Fruit fly (Drosophila melanogaster) S2 (cell line): ENCODE results near the gene CG34377.
"Not testable (repeated sequence)": the region's sequence is repeated elsewhere in the genome, so short reads cannot be mapped to it uniquely, and the experiment has no call there.

ENCODE experiments used
- CG8478 ChIP-seq: fragments of >200 bp; optimal IDR thresholded peaks from 2 replicates; lab custom pipeline; 2018
- CTCF ChIP-seq, 2 experiments: fragments of >200 bp; optimal IDR thresholded peaks; 2 replicates each; lab custom pipeline; 2018

CG34377 gene

DNA sequence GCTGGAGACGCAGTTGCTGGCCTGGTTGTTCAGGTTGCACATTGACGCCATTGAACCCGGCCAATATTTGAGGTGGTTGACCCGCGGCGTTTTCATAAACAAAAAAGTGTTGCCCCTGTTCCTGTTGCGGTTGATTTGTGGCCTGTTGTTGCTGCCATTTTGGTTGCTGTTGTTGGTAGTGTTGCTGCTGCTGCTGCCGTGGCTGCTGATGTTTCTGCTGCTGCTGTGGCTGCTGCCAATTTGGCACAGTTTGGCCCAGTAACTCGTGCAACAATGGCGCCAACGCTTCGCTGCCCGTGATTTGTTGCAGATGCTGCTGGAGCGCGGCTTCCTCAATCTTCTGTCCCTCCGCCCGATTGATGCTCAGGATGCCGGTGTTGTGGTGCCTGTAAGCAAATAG lies 17.8 kb upstream of the CG34377 start:
- TF ChIP-seq CTCF (optimal IDR thresholded peaks at IDR 0.05; lab: Kevin White, UChicago) (no peak), CG8478 (lab: Kevin White, UChicago) (no peak)

DNA sequence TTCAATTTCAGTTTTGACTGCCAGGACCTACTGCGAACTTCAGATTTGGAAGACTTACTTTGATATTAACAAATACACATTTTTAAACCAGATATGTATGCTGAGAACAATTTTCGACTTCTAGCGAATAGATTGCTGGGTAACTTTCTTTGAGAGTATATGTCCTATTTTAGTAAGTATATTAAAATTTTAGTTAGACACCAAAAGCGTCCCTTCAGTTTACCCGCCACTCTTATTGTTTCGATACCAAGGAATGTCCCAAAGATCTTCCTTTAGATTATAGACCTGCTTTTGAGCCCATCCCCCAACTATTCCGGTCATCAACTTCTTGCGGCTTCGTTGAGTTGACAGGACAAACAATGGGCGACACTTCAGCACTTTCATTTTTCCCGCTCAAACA lies 16.3 kb upstream of the CG34377 start, which contains the start of gene CG5388:
Gene CG5388 (minus strand): TSS at position 101 of the 400 bp plus-strand sequence.
- TF ChIP-seq CTCF (optimal IDR thresholded peaks at IDR 0.05; lab: Kevin White, UChicago) (no peak), CG8478 (lab: Kevin White, UChicago) (no peak)

DNA sequence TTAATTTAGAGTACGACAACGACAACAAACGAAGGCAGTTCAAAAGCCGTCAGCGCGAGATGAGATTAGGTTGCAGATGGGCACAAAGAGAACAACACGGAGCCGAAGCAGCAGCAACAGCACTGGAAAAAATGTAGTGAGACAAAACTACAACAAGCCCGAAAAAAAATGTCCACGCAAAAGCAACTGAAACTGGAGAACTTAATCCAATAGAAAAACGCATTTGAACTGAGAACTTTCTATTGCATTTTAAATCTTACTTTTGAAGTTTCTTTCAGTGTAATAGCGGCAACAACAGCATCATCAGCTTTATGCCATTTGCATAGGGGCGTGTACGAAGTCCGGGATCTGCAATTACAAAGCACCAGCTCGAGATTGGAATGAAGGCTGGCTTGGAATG lies 15.6 kb upstream of the CG34377 start:
- TF ChIP-seq CG8478 (lab: Kevin White, UChicago) (no peak), CTCF (optimal IDR thresholded peaks at IDR 0.05; lab: Kevin White, UChicago) (no peak)

DNA sequence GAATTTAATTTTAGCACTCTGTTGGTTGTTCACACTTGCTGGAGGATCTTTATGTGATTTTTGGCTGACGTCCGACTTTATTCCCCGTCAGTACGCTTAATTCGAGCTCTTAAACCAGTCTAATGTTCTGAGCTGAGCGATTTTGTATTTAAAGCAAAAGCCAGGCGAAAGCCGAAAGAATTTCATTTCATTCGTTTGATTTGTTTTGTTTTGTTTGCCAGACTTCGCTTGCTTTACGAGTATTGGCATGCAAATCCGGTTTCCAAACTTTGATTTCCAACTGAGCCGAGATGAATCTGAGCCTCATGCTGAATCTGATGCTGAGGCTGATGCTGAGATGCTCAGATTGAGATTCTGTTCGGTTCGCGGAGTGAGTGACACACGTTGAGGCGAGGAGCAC lies 10.2 kb upstream of the CG34377 start, which contains the start of gene CG5391:
Gene CG5391 (minus strand): TSS at position 101 of the 400 bp plus-strand sequence.
- no peak for TF ChIP-seq CG8478 (lab: Kevin White, UChicago)
- no peak for TF ChIP-seq CTCF (optimal IDR thresholded peaks at IDR 0.05; lab: Kevin White, UChicago)

DNA sequence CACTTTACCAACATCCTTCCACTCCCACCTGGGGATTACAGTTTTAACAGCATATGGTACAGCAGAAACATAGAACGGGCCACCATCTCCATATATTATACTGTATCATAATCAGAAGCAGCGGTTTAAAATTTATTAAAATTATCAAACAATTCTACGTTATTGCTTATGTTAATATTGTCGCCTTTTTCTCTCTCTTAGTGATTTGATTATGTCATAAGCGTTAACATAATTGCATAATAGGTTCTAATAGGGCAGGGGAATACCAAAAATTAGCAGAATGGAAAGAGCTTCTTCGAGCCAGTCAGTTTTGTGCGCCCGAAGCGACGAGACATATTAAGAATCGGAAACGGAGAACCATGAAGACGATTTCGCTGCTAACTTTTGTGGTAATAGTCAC lies 7.8 kb upstream of the CG34377 start, which contains the start of gene CG13862:
Gene CG13862 (plus strand): TSS at position 301 of the 400 bp plus-strand sequence.
- TF ChIP-seq CG8478 (lab: Kevin White, UChicago), result no peak
- TF ChIP-seq CTCF (optimal IDR thresholded peaks at IDR 0.05; lab: Kevin White, UChicago), result no peak

DNA sequence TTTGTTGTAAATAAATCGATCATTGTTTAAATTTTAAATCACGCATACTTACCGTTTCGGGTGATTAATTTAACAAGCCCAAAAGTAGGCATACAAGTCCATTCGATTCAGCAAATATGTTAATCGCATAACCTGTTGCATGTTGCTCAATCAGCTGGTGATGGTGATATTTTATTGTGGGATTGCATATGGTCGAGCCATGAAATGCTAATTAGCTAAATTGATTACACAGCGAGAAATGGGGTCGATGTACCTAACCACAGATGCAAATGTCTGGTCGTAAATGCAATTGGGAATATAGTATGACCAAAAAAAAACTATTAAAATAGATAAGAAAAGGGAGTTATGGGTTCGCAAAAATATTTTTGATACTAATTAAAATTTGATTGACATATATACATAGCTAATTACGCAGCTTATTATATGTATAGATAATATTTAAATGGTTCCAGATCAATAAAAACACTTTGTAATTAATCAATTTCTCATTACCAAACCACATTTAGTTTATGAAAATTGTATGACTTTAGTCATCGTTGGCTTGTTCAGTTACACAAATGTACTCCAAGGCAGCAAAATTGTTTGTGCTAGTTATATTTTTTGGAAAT lies 6.7 kb upstream of the CG34377 start, which contains the start of gene CG33721:
Gene CG33721 (plus strand): TSS at position 558 of the 608 bp plus-strand sequence.
- no peak for TF ChIP-seq CTCF (optimal IDR thresholded peaks at IDR 0.05; lab: Kevin White, UChicago)
- no peak for TF ChIP-seq CG8478 (lab: Kevin White, UChicago)

DNA sequence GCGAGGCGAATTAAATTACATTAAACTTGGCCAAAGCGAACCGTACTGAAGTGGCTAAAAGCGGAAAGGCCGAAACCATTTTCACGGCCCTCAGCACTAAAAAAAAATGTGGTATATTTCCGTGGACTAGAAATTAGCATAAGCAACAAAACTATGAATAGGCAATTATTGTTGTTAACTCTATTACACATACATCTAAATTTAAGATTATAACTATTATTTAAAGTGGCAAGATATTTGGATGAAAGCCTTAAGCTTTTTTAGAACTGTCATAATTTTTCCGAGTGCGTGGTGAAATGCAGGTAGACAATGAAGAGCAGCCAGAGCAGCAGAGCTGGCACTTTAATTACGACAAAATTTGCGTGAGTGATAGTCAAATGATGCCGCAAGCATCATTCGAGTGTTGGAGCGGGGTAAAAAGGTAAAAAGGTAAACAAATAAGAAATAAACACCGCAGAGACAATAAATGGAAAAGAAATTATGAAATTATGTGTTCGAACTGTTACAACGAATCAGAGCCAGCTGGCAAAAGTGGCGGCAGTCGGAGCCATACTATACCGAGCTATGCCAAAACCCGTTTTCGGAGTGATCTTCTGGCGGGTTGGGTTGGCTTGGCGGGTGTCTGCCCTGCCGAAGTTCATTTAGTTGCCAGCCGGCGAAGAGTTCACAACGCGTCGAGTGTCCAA lies 4.9 kb upstream of the CG34377 start, which contains the start of gene CG7080:
Gene CG7080 (plus strand): TSS at position 636 of the 686 bp plus-strand sequence.
- TF ChIP-seq CTCF (optimal IDR thresholded peaks at IDR 0.05; lab: Kevin White, UChicago), result no peak
- no peak for TF ChIP-seq CG8478 (lab: Kevin White, UChicago)

DNA sequence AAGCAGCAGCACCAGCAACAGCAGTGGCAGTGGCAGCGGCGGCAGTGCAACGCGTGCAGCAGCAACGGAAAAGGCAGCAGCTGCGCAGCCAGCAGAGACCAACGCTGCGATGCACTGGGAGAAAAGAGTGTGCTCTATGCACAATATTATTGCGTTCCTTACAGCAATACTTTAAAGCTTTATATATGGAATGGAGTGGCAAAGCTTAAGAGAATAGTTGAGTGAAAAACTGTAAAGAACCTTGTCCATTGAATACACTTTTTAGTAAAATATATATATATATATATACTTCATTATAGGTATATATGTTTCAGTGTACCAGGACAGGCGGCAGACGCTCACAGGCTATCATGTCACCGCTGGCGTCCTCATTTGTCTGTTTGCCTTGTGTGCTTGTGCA lies 842 bp upstream of the CG34377 start:
- TF ChIP-seq CG8478 (lab: Kevin White, UChicago) (no peak), CTCF (optimal IDR thresholded peaks at IDR 0.05; lab: Kevin White, UChicago) (no peak)

DNA sequence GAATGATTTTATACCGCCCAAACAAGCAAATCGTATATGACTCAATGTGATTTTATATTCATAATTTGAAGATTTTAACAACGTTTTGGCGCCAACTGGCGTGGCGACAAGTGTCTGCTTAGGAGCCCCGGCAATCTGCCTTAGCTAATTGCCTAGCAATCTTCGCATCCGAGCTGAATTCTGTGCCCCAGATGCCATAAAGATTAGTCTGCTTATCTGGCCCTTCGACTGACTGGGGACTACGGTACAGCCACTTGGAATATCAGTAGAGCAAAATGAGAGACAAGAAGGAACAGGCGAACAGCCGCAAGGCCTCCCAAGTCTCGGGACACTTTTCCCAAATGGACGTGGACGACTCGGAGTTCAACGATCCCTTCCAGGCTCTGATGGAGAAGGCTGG lies 23.8 kb downstream of the CG34377 start:
- TF ChIP-seq CG8478 (lab: Kevin White, UChicago), result no peak

DNA sequence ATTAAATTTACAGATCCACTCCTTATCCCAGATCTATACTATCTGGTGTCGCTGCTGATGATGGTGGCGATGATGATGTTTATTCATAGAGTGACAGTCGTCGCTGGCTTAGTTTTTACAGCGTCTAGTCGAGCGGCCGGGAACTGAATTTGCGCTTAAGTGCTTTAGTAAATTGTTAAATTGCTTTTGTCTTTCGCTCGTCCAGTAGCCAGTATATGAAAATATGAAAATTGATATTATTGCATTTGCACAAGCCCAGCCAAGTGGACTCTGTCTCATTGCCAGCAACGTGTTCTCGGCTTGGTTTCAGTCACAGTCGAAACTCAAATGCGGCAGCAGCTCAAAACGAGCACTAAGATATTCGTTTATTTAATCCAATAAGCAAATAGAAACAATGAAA lies 25.4 kb downstream of the CG34377 start, which contains the start of gene CG7084:
Gene CG7084 (plus strand): TSS at position 301 of the 400 bp plus-strand sequence.
- TF ChIP-seq CTCF (optimal IDR thresholded peaks at IDR 0.05; lab: Kevin White, UChicago); CG8478 (lab: Kevin White, UChicago): not testable (repeated sequence)

DNA sequence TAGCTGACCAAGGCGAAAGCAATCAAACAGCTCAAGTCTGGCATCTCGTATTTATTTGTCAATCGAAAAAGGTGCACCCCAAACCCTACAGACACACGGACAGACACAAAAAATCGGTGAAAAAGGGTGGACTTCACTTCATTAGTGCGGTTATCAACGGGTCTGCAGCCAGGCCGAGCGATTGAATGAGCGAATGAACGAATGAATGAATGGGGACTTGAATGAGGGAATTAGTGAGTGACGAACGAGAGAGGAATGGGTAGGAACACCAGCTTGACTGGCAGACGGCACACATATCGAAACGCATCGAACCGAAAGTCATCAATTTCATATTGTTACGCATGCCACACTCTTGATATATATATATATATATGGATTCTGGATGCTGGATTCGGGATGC lies 35.6 kb downstream of the CG34377 start:
- TF ChIP-seq CTCF (optimal IDR thresholded peaks at IDR 0.05; lab: Kevin White, UChicago) (no peak), CG8478 (lab: Kevin White, UChicago) (no peak)

DNA sequence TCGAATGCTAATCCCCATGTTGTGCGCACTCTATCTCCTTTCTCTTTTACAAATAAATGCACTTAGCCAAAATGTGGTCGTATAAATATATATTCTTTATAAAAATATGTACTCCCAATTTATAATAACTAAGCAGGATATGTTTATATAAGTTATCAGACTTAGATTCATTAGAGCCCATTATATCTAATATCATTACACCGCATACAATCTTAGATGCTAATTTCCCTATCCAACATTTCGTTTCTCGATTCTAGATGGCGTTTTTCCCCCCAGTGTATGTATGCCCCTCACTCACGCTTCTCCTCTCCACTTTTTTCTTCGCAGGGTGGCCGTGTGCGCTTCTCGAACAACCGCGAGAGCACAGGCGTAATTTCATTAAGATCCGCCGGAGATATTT lies 36.4 kb downstream of the CG34377 start:
- TF ChIP-seq CG8478 (lab: Kevin White, UChicago) (no peak), CTCF (optimal IDR thresholded peaks at IDR 0.05; lab: Kevin White, UChicago) (no peak)

DNA sequence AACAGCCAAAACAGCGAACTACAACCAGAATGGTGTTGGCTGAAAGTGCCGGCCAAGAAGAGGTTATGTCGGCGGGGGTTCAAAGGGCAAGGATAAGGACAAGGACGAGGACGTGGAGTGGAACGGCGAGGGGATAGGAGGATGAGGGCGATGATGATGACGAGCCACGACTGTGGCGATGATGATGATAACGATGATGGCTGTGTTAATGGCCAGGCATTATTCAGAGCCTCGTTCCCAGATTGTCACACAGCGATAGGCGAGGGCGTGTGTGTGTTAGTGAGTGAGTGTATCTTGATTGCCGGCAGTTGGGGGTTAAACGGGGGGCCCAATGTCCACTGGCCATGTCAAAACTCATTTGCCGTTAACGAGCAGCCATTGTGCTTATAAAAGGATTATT lies 50.9 kb downstream of the CG34377 start:
- TF ChIP-seq CG8478 (lab: Kevin White, UChicago) (no peak), CTCF (optimal IDR thresholded peaks at IDR 0.05; lab: Kevin White, UChicago) (no peak)

DNA sequence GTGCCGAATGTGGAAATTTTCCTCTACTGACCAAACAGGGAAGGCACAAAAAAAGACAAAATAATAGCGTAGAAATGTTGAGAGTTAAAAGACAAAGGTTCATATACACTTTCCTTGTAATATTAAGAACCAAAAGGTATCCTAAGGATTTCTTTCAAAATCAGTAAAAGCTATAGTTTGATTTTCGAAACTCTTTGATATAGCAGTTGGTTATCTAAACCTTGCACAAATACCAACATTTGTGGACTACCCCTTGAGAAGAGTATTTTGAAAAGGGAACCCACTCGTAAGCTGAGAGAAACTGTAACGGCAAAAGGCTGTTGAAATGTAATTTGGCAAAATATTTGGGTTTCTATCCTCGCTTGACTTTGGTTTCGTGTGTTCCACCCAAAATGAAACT lies 54.1 kb downstream of the CG34377 start:
- no peak for TF ChIP-seq CTCF (optimal IDR thresholded peaks at IDR 0.05; lab: Kevin White, UChicago)
- TF ChIP-seq CG8478 (lab: Kevin White, UChicago), result no peak

DNA sequence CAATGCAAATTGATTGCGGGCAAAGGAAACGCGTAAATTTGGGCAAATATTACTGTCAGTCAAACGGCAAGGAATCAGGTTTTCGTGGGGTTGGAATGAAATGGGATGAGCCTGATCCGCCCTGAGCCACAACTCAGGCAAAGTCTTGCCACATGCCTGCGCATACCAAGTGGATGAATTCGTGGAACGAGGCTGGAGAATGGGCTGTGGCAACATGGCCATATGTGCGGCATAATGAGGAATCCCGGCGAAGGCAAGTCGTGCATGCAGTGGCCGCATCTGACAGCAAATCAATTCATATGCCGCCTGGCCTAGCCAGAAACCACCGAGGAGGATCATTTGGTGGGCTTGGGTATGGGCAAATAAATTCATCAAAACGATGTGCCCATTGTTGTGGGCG lies 55.0 kb downstream of the CG34377 start:
- TF ChIP-seq CG8478 (lab: Kevin White, UChicago) (no peak), CTCF (optimal IDR thresholded peaks at IDR 0.05; lab: Kevin White, UChicago) (no peak)
